Worm (Caenorhabditis elegans) whole organism, late embryonic: Measurements from ENCODE around the gene lin-8.

Source experiments
- hlh-6 ChIP-seq: sonication (generic microtip); optimal IDR thresholded peaks from 2 replicates; lab custom pipeline; 2016; ENCODE audit warnings: missing genotype, missing genetic modification characterization, missing compliant biosample characterization
- nhr-11 ChIP-seq: fragments of 150-350 bp; optimal IDR thresholded peaks from 2 replicates; lab custom pipeline; 2014; ENCODE audit warnings: missing biosample characterization, missing genetic modification characterization
- ttx-3 ChIP-seq: sonication (generic microtip); optimal IDR thresholded peaks from 2 replicates; lab custom pipeline; 2016; ENCODE audit warnings: missing genetic modification reagents, missing genetic modification characterization, missing compliant biosample characterization

- no peak for TF ChIP-seq nhr-11 (tag; lab: Kevin White, UChicago)
- no peak for TF ChIP-seq ttx-3
- no peak for TF ChIP-seq hlh-6 (tag; lab: Kevin White, UChicago)
Measured at ce11 chrII:3061605-3062004, 5.0 kb downstream of the lin-8 start.
